Worm (Caenorhabditis elegans) whole organism, mixed stage, embryonic: ENCODE data around the gene B0310.6.

Experiments used
- M03D4.4 ChIP-seq: sonication (generic microtip); optimal IDR thresholded peaks from 2 replicates; lab custom pipeline; 2017; ENCODE audit warnings: mild to moderate bottlenecking, missing genetic modification characterization, missing compliant biosample characterization
- bed-3 ChIP-seq: fragments of 200-800 bp; sonication (Bioruptor generic); optimal IDR thresholded peaks from 3 replicates; lab custom pipeline; 2018; ENCODE audit warnings: mild to moderate bottlenecking, missing genetic modification characterization, moderate library complexity, missing compliant biosample characterization
- blmp-1 ChIP-seq: fragments of 150-350 bp; optimal IDR thresholded peaks from 2 replicates; lab custom pipeline; 2014; ENCODE audit warnings: missing biosample characterization, missing genetic modification characterization
- ceh-39 ChIP-seq: fragments of 150-350 bp; optimal IDR thresholded peaks from 2 replicates; lab custom pipeline; 2014; ENCODE audit warnings: missing biosample characterization, missing genetic modification characterization
- ces-1 ChIP-seq: fragments of 150-350 bp; optimal IDR thresholded peaks from 2 replicates; lab custom pipeline; 2014; ENCODE audit warnings: missing biosample characterization, missing genetic modification reagents, missing genetic modification characterization
- cnd-1 ChIP-seq: fragments of 200-800 bp; sonication (Bioruptor generic); optimal IDR thresholded peaks from 2 replicates; lab custom pipeline; 2018; ENCODE audit warnings: mild to moderate bottlenecking, missing genetic modification characterization, missing compliant biosample characterization
- drap-1 ChIP-seq: fragments of 200-800 bp; sonication (Bioruptor generic); optimal IDR thresholded peaks from 3 replicates; lab custom pipeline; 2018; ENCODE audit warnings: mild to moderate bottlenecking, missing genetic modification characterization, missing compliant biosample characterization
- elt-1 ChIP-seq: sonication (generic microtip); optimal IDR thresholded peaks from 2 replicates; lab custom pipeline; 2017; ENCODE audit warnings: missing genetic modification characterization, mild to moderate bottlenecking, missing compliant biosample characterization, antibody characterized with exemption, moderate library complexity, borderline replicate concordance; ENCODE audit not compliant: insufficient read depth
- elt-3 ChIP-seq: fragments of 150-350 bp; optimal IDR thresholded peaks from 2 replicates; lab custom pipeline; 2014; ENCODE audit warnings: missing biosample characterization, missing genetic modification characterization
- flh-1 ChIP-seq: fragments of 200-800 bp; sonication (Bioruptor generic); optimal IDR thresholded peaks from 2 replicates; lab custom pipeline; 2018; ENCODE audit warnings: mild to moderate bottlenecking, missing genetic modification characterization, moderate library complexity, missing compliant biosample characterization
- ham-2 ChIP-seq: fragments of 200-800 bp; sonication (Bioruptor generic); optimal IDR thresholded peaks from 2 replicates; lab custom pipeline; 2018; ENCODE audit warnings: mild to moderate bottlenecking, missing genetic modification characterization, missing compliant biosample characterization
- hlh-1 ChIP-seq: fragments of 150-350 bp; optimal IDR thresholded peaks from 2 replicates; lab custom pipeline; 2014; ENCODE audit warnings: missing biosample characterization, missing genetic modification reagents, missing genetic modification characterization
- lin-13 ChIP-seq: fragments of 150-350 bp; optimal IDR thresholded peaks from 2 replicates; lab custom pipeline; 2014; ENCODE audit warnings: missing biosample characterization, missing genetic modification characterization
- lin-32 ChIP-seq: fragments of 200-800 bp; sonication (Bioruptor generic); optimal IDR thresholded peaks from 2 replicates; lab custom pipeline; 2018; ENCODE audit warnings: mild to moderate bottlenecking, missing genetic modification characterization, missing compliant biosample characterization
- lsy-2 ChIP-seq: fragments of 150-350 bp; optimal IDR thresholded peaks from 2 replicates; lab custom pipeline; 2014; ENCODE audit warnings: missing biosample characterization, missing genetic modification characterization
- mab-5 ChIP-seq: fragments of 150-350 bp; optimal IDR thresholded peaks from 2 replicates; lab custom pipeline; 2014; ENCODE audit warnings: missing biosample characterization, missing genetic modification characterization
- mep-1 ChIP-seq: fragments of 150-350 bp; optimal IDR thresholded peaks from 2 replicates; lab custom pipeline; 2017; ENCODE audit warnings: missing biosample characterization, missing genetic modification reagents, missing genetic modification characterization, inconsistent platforms
- mls-2 ChIP-seq: sonication (generic microtip); optimal IDR thresholded peaks from 2 replicates; lab custom pipeline; 2016; ENCODE audit warnings: mild to moderate bottlenecking, missing genetic modification characterization, moderate library complexity, missing compliant biosample characterization
- nhr-12 ChIP-seq: fragments of 150-350 bp; optimal IDR thresholded peaks from 2 replicates; lab custom pipeline; 2014; ENCODE audit warnings: missing biosample characterization, missing genetic modification characterization
- nhr-2 ChIP-seq: fragments of 150-350 bp; optimal IDR thresholded peaks from 2 replicates; lab custom pipeline; 2014; ENCODE audit warnings: missing biosample characterization, missing genetic modification characterization
- nhr-237 ChIP-seq: fragments of 150-350 bp; optimal IDR thresholded peaks from 2 replicates; lab custom pipeline; 2014; ENCODE audit warnings: missing biosample characterization, missing genetic modification characterization
- nhr-28 ChIP-seq: fragments of 150-350 bp; optimal IDR thresholded peaks from 2 replicates; lab custom pipeline; 2014; ENCODE audit warnings: missing biosample characterization, missing genetic modification characterization
- nhr-76 ChIP-seq: sonication (generic microtip); optimal IDR thresholded peaks from 2 replicates; lab custom pipeline; 2017; ENCODE audit warnings: missing biosample characterization, missing genetic modification characterization
- pha-4 ChIP-seq: fragments of 150-350 bp; optimal IDR thresholded peaks from 2 replicates; lab custom pipeline; 2018; ENCODE audit warnings: missing biosample characterization, missing genetic modification reagents, missing genetic modification characterization
- sem-2 ChIP-seq: fragments of 200-800 bp; sonication (Bioruptor generic); optimal IDR thresholded peaks from 2 replicates; lab custom pipeline; 2018; ENCODE audit warnings: mild to moderate bottlenecking, missing genetic modification characterization, missing compliant biosample characterization
- snpc-4 ChIP-seq: fragments of 150-350 bp; optimal IDR thresholded peaks from 2 replicates; lab custom pipeline; 2014; ENCODE audit warnings: missing biosample characterization, missing genetic modification characterization
- sptf-1 ChIP-seq: sonication (generic microtip); optimal IDR thresholded peaks from 2 replicates; lab custom pipeline; 2017; ENCODE audit warnings: mild to moderate bottlenecking, missing genetic modification characterization, moderate library complexity, missing compliant biosample characterization
- tbx-8 ChIP-seq: fragments of 200-800 bp; sonication (Bioruptor generic); optimal IDR thresholded peaks from 2 replicates; lab custom pipeline; 2018; ENCODE audit warnings: mild to moderate bottlenecking, missing genetic modification characterization, moderate library complexity, missing compliant biosample characterization
- unc-120 ChIP-seq: sonication (generic microtip); optimal IDR thresholded peaks from 2 replicates; lab custom pipeline; 2017; ENCODE audit warnings: missing genetic modification characterization, missing compliant biosample characterization; ENCODE audit not compliant: poor library complexity, severe bottlenecking
- unc-39 ChIP-seq: fragments of 150-350 bp; optimal IDR thresholded peaks from 2 replicates; lab custom pipeline; 2014; ENCODE audit warnings: missing biosample characterization, missing genetic modification characterization
- unc-62 ChIP-seq: fragments of 150-350 bp; optimal IDR thresholded peaks from 2 replicates; lab custom pipeline; 2014; ENCODE audit warnings: missing biosample characterization, missing genetic modification reagents, missing genetic modification characterization
- ztf-11 ChIP-seq: fragments of 150-350 bp; optimal IDR thresholded peaks from 2 replicates; lab custom pipeline; 2014; ENCODE audit warnings: missing biosample characterization, missing genetic modification characterization

B0310.6 gene

DNA sequence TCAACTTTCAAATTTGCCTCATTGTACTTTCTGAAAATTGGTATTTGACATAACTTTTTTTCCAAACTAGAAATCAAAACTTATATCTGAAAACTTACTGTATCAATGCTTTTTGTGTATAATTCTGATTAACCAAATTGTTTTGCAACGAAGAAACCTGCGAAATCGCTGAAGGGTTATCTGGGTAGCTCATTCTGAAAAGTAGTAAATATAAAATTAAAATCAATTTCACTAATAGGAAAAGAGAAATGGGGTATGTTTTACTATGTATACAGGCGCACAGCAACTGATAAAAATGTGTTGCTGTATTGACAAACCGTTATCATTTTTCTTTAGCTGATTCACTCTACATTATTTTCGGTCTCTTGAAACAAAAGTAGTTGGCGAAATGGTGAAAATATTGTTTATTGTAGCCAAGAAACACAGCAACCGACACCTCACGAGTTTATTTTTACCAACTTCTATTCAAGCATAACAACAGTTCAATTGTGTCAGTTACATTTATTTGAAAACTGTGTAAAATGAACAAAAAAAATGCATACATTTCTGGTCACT is 20.4 kb upstream of the B0310.6 start, which contains the start of gene F57C12.2:
F57C12.2 (minus strand) TSS at position 218 of the 555 bp plus-strand sequence.
- TF ChIP-seq nhr-76 (tag; lab: Kevin White, UChicago) (no peak), ham-2 (GFP tag; lab: Kevin White, UChicago) (no peak), drap-1 (GFP tag; lab: Kevin White, UChicago) (no peak), sem-2 (GFP tag; lab: Kevin White, UChicago) (no peak), sptf-1 (no peak), cnd-1 (tag; lab: Kevin White, UChicago) (no peak), tbx-8 (GFP tag; lab: Kevin White, UChicago) (no peak), mab-5 (tag; lab: Kevin White, UChicago) (no peak), lsy-2 (tag; lab: Kevin White, UChicago) (no peak), mep-1 (tag; lab: Kevin White, UChicago) (no peak), mls-2 (tag; lab: Kevin White, UChicago) (no peak), bed-3 (GFP tag; lab: Kevin White, UChicago) (no peak), pha-4 (no peak), lin-32 (GFP tag; lab: Kevin White, UChicago) (no peak), lin-13 (tag; lab: Kevin White, UChicago) (no peak), elt-1 (no peak), ztf-11 (tag; lab: Kevin White, UChicago) (no peak), elt-3 (tag; lab: Kevin White, UChicago) (no peak), flh-1 (GFP tag; lab: Kevin White, UChicago) (no peak)

DNA sequence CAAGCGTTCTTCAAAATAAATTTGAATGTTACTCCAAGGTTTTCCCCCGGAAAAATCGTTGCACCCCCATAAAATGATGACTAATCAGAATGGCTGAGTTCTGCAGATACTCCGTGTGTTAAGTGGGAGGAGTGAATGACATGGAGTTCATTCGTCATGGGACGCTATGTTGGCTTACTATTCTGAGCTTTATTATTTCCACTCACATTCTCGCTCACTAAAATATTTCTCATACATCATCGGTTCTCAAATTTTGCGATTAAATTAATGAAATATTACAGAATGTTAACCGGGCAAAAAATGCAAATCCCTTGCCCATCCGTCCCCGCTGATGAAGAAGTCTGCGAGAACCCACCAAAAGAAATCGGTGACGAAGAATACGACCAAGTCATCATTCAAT is 12.0 kb upstream of the B0310.6 start, which contains the start of gene F28C10.1:
F28C10.1 (plus strand) TSS at position 301 of the 400 bp plus-strand sequence.
- no peak for TF ChIP-seq lin-32 (GFP tag; lab: Kevin White, UChicago)
- no peak for TF ChIP-seq sptf-1
- no peak for TF ChIP-seq mls-2 (tag; lab: Kevin White, UChicago)
- TF ChIP-seq nhr-237 (tag; lab: Kevin White, UChicago): no peak
- TF ChIP-seq snpc-4 (tag; lab: Kevin White, UChicago): no peak
- no peak for TF ChIP-seq ham-2 (GFP tag; lab: Kevin White, UChicago)
- no peak for TF ChIP-seq nhr-12 (tag; lab: Kevin White, UChicago)
- TF ChIP-seq unc-39 (tag; lab: Kevin White, UChicago): no peak
- no peak for TF ChIP-seq M03D4.4 (tag; lab: Kevin White, UChicago)
- TF ChIP-seq pha-4: no peak
- TF ChIP-seq nhr-2: no peak
- no peak for TF ChIP-seq elt-3 (tag; lab: Kevin White, UChicago)
- TF ChIP-seq hlh-1: no peak
- no peak for TF ChIP-seq ztf-11 (tag; lab: Kevin White, UChicago)
- no peak for TF ChIP-seq unc-62 (GFP tag; lab: Kevin White, UChicago)
- TF ChIP-seq lsy-2 (tag; lab: Kevin White, UChicago): no peak

DNA sequence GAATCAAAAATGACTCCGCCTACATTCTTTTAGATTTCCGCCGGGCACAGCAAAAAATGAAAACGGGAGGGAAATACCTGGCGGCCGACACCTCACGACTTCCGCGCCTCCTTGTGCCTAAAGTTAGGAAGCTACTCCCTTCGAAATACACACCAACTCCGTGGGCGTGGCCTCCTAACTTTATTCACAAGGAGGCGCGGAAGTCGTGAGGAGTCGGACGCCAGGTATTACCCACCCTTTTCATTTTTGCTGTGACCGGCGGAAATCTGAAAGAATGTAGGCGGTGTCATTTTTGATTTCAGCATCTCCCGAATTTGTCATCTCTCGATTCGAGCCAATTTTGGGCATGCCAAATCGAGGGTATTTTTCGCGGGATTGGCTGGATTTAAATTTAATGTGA is 7.3 kb upstream of the B0310.6 start:
- no peak for TF ChIP-seq ces-1 (GFP tag; lab: Kevin White, UChicago)
- no peak for TF ChIP-seq unc-62 (GFP tag; lab: Kevin White, UChicago)
- no peak for TF ChIP-seq mls-2 (tag; lab: Kevin White, UChicago)
- TF ChIP-seq blmp-1 (tag; lab: Kevin White, UChicago): no peak
- no peak for TF ChIP-seq lin-32 (GFP tag; lab: Kevin White, UChicago)
- TF ChIP-seq nhr-2: no peak
- no peak for TF ChIP-seq ceh-39
- TF ChIP-seq unc-120 (tag; lab: Kevin White, UChicago): no peak
- TF ChIP-seq nhr-28 (tag; lab: Kevin White, UChicago): no peak
- no peak for TF ChIP-seq mep-1 (tag; lab: Kevin White, UChicago)
- no peak for TF ChIP-seq hlh-1
- no peak for TF ChIP-seq ztf-11 (tag; lab: Kevin White, UChicago)

DNA sequence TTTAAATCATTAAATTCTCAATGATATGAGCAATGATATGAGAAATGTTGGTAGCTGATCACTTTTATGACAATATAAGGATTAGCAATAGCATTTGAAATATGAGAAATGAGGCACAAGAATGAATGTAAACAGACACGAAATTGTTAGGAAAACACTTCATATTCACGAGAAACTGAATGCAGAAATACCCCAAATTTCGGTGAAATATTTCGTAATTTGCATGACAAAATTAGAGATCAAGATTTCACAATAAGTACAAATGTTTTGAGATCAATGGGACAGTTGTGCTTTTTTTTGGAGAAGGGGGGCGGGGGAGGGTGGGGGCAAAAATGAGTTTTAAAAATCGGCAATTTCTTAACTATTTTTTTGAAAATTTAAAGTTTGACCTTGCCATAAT is 5.6 kb upstream of the B0310.6 start:
- no peak for TF ChIP-seq elt-1
- TF ChIP-seq nhr-28 (tag; lab: Kevin White, UChicago): no peak
- no peak for TF ChIP-seq pha-4
- no peak for TF ChIP-seq nhr-76 (tag; lab: Kevin White, UChicago)
- TF ChIP-seq bed-3 (GFP tag; lab: Kevin White, UChicago): no peak
- no peak for TF ChIP-seq ces-1 (GFP tag; lab: Kevin White, UChicago)
